Fruit fly (Drosophila melanogaster) whole organism, embryonic: ENCODE data around the gene Ugt36F1.

Experiments
- Atf6 ChIP-seq: fragments of 200-800 bp; sonication (Bioruptor generic); IDR thresholded peaks from 2 replicates; pipeline ENCODE4 v1.3.6; 2022; ENCODE audit warnings: missing biosample characterization, missing genetic modification characterization
- CG10959 ChIP-seq: fragments of 200-800 bp; sonication (Bioruptor generic); IDR thresholded peaks from 2 replicates; pipeline ENCODE4 v1.3.6; 2022; ENCODE audit warnings: missing biosample characterization, missing genetic modification characterization
- CG11504 ChIP-seq: fragments of 200-800 bp; sonication (Bioruptor generic); optimal IDR thresholded peaks from 3 replicates; lab custom pipeline; 2019; ENCODE audit warnings: missing biosample characterization, mild to moderate bottlenecking, missing genetic modification characterization, moderate library complexity
- CG14667 ChIP-seq: fragments of 200-800 bp; sonication (Bioruptor generic); IDR thresholded peaks from 2 replicates; pipeline ENCODE4 v1.3.6; 2022; ENCODE audit warnings: missing biosample characterization, missing genetic modification characterization
- CG15479 ChIP-seq: fragments of 200-800 bp; sonication (Bioruptor generic); optimal IDR thresholded peaks from 3 replicates; lab custom pipeline; 2019; ENCODE audit warnings: missing biosample characterization, mild to moderate bottlenecking, missing genetic modification characterization, moderate library complexity
- CG17361 ChIP-seq: fragments of 200-800 bp; sonication (Bioruptor generic); IDR thresholded peaks from 3 replicates; pipeline ENCODE4 v1.3.6; 2022; ENCODE audit warnings: missing biosample characterization, missing genetic modification characterization
- CG18599 ChIP-seq: fragments of 200-800 bp; sonication (Bioruptor generic); optimal IDR thresholded peaks from 3 replicates; lab custom pipeline; 2017; ENCODE audit warnings: missing biosample characterization, missing genetic modification characterization, mild to moderate bottlenecking, moderate library complexity, missing genetic modification reagents
- CG18619 ChIP-seq: fragments of 200-800 bp; sonication (Bioruptor generic); optimal IDR thresholded peaks from 3 replicates; lab custom pipeline; 2017; ENCODE audit warnings: missing biosample characterization, mild to moderate bottlenecking, missing genetic modification characterization
- CG2202 ChIP-seq: fragments of 200-800 bp; sonication (Bioruptor generic); optimal IDR thresholded peaks from 2 replicates; lab custom pipeline; 2018; ENCODE audit warnings: missing biosample characterization, mild to moderate bottlenecking, missing genetic modification characterization
- CG2712 ChIP-seq: fragments of 200-800 bp; optimal IDR thresholded peaks from 3 replicates; lab custom pipeline; 2019; ENCODE audit warnings: missing biosample characterization, mild to moderate bottlenecking, missing genetic modification characterization, moderate library complexity
- CG31365 ChIP-seq: fragments of 200-800 bp; sonication (Bioruptor generic); optimal IDR thresholded peaks from 2 replicates; lab custom pipeline; 2018; ENCODE audit warnings: missing biosample characterization, mild to moderate bottlenecking, missing genetic modification characterization
- CG31441 ChIP-seq: fragments of 200-800 bp; sonication (Bioruptor generic); IDR thresholded peaks from 2 replicates; pipeline ENCODE4 v1.3.6; 2022; ENCODE audit warnings: missing biosample characterization, missing genetic modification characterization
- CG3163 ChIP-seq: fragments of 200-800 bp; sonication (Bioruptor generic); optimal IDR thresholded peaks from 3 replicates; lab custom pipeline; 2016; ENCODE audit warnings: missing biosample characterization, missing genetic modification characterization
- CG32772 ChIP-seq: fragments of 200-800 bp; sonication (Bioruptor generic); IDR thresholded peaks from 2 replicates; pipeline ENCODE4 v1.3.6; 2022; ENCODE audit warnings: missing biosample characterization, missing genetic modification characterization
- CG33557 ChIP-seq: fragments of 200-800 bp; sonication (Bioruptor generic); optimal IDR thresholded peaks from 2 replicates; lab custom pipeline; 2019; ENCODE audit warnings: missing biosample characterization, mild to moderate bottlenecking, missing genetic modification characterization, moderate library complexity
- CG3847 ChIP-seq: fragments of 200-800 bp; sonication (Bioruptor generic); IDR thresholded peaks from 2 replicates; pipeline ENCODE4 v1.3.6; 2022; ENCODE audit warnings: missing biosample characterization, missing genetic modification characterization
- CG4360 ChIP-seq: fragments of 200-800 bp; sonication (Bioruptor generic); IDR thresholded peaks from 2 replicates; pipeline ENCODE4 v1.3.6; 2022; ENCODE audit warnings: missing biosample characterization, missing genetic modification characterization
- CG8765 ChIP-seq: fragments of 200-800 bp; sonication (Bioruptor generic); IDR thresholded peaks from 2 replicates; pipeline ENCODE4 v1.3.6; 2022; ENCODE audit warnings: missing biosample characterization, missing genetic modification characterization
- CG9876 ChIP-seq: fragments of 200-800 bp; sonication (Bioruptor generic); optimal IDR thresholded peaks from 2 replicates; lab custom pipeline; 2016; ENCODE audit warnings: missing biosample characterization, missing genetic modification characterization
- CrebB ChIP-seq: fragments of 200-800 bp; sonication (Bioruptor generic); optimal IDR thresholded peaks from 3 replicates; lab custom pipeline; 2018; ENCODE audit warnings: missing biosample characterization, mild to moderate bottlenecking, missing genetic modification characterization
- Deaf1 ChIP-seq: fragments of 200-800 bp; optimal IDR thresholded peaks from 3 replicates; lab custom pipeline; 2019; ENCODE audit warnings: missing biosample characterization, mild to moderate bottlenecking, missing genetic modification characterization, moderate library complexity
- Gsc ChIP-seq: fragments of 200-800 bp; sonication (Bioruptor generic); IDR thresholded peaks from 2 replicates; pipeline ENCODE4 v1.3.6; 2022; ENCODE audit warnings: missing biosample characterization, missing genetic modification characterization
- Hmr ChIP-seq: fragments of 200-800 bp; sonication (Bioruptor generic); optimal IDR thresholded peaks from 3 replicates; lab custom pipeline; 2017; ENCODE audit warnings: mild to moderate bottlenecking, missing biosample characterization, missing genetic modification reagents, missing genetic modification characterization
- Hmx ChIP-seq: fragments of 200-800 bp; sonication (Bioruptor generic); optimal IDR thresholded peaks from 2 replicates; lab custom pipeline; 2016; ENCODE audit warnings: missing biosample characterization, missing genetic modification characterization
- Jarid2 ChIP-seq: fragments of 200-800 bp; sonication (Bioruptor generic); optimal IDR thresholded peaks from 3 replicates; lab custom pipeline; 2017; ENCODE audit warnings: mild to moderate bottlenecking, missing biosample characterization, missing genetic modification reagents, missing genetic modification characterization
- Lim3 ChIP-seq: fragments of 200-800 bp; sonication (Bioruptor generic); IDR thresholded peaks from 2 replicates; pipeline ENCODE4 v1.3.6; 2022; ENCODE audit warnings: missing biosample characterization, missing genetic modification characterization
- Med ChIP-seq: fragments of 200-800 bp; sonication (Bioruptor generic); peaks from one replicate; lab custom pipeline; 2016; ENCODE audit warnings: missing biosample characterization, missing genetic modification characterization, mild to moderate bottlenecking, inconsistent platforms, moderate library complexity
- Mes4 ChIP-seq: fragments of 200-800 bp; sonication (Bioruptor generic); optimal IDR thresholded peaks from 2 replicates; lab custom pipeline; 2016; ENCODE audit warnings: missing biosample characterization, missing genetic modification characterization
- Neu2 ChIP-seq: fragments of 200-800 bp; sonication (Bioruptor generic); optimal IDR thresholded peaks from 3 replicates; lab custom pipeline; 2016; ENCODE audit warnings: missing biosample characterization, missing genetic modification characterization, borderline replicate concordance
- Opbp ChIP-seq: fragments of 200-800 bp; sonication (Bioruptor generic); IDR thresholded peaks from 3 replicates; pipeline ENCODE4 v1.3.6; 2022; ENCODE audit warnings: missing biosample characterization, missing genetic modification characterization; ENCODE audit not compliant: partially characterized antibody
- PHDP ChIP-seq: fragments of 200-800 bp; sonication (Bioruptor generic); optimal IDR thresholded peaks from 3 replicates; lab custom pipeline; 2018; ENCODE audit warnings: missing biosample characterization, mild to moderate bottlenecking, missing genetic modification characterization, moderate library complexity
- Taf1 ChIP-seq: fragments of 200-800 bp; sonication (Bioruptor generic); IDR thresholded peaks from 2 replicates; pipeline ENCODE4 v1.3.6; 2022; ENCODE audit warnings: missing biosample characterization, missing genetic modification characterization
- Usf ChIP-seq: fragments of 200-800 bp; sonication (Bioruptor generic); optimal IDR thresholded peaks from 2 replicates; lab custom pipeline; 2017; ENCODE audit warnings: missing genotype, missing biosample characterization, missing genetic modification characterization
- ase ChIP-seq: fragments of 200-800 bp; sonication (Bioruptor generic); IDR thresholded peaks from 3 replicates; pipeline ENCODE4 v1.3.6; 2022; ENCODE audit warnings: missing biosample characterization, missing genetic modification characterization
- br ChIP-seq: fragments of >200 bp; optimal IDR thresholded peaks from 2 replicates; lab custom pipeline; 2017
- chinmo ChIP-seq: fragments of 200-800 bp; sonication (Bioruptor generic); IDR thresholded peaks from 4 replicates; pipeline ENCODE4 v1.3.6; 2022; ENCODE audit warnings: missing biosample characterization, missing genetic modification characterization; ENCODE audit not compliant: partially characterized antibody
- crp ChIP-seq, 2 experiments: fragments of 200-800 bp; sonication (Bioruptor generic); optimal IDR thresholded peaks; 2 replicates in 1 of 2; 3 replicates in 1 of 2; lab custom pipeline; 2017; ENCODE audit warnings: missing biosample characterization in 2 of 2, missing genetic modification characterization in 2 of 2, mild to moderate bottlenecking in 1 of 2, moderate library complexity in 1 of 2
- exex ChIP-seq: fragments of 200-800 bp; sonication (Bioruptor generic); optimal IDR thresholded peaks from 4 replicates; lab custom pipeline; 2018; ENCODE audit warnings: missing biosample characterization, mild to moderate bottlenecking, missing genetic modification characterization, moderate library complexity
- hkb ChIP-seq, 2 experiments: fragments of 200-800 bp in 1 of 2; fragments of >200 bp in 1 of 2; sonication (Bioruptor generic) in 1 of 2; IDR thresholded peaks in 1 of 2; optimal IDR thresholded peaks in 1 of 2; 2 replicates each; pipeline versions ENCODE4 v1.3.6 to Lab custom; 2017 to 2022; ENCODE audit warnings: missing biosample characterization in 1 of 2, missing genetic modification characterization in 1 of 2
- lilli ChIP-seq: fragments of 200-800 bp; sonication (Bioruptor generic); optimal IDR thresholded peaks from 3 replicates; lab custom pipeline; 2016; ENCODE audit warnings: missing biosample characterization, missing genetic modification characterization
- lmd ChIP-seq: fragments of 200-800 bp; sonication (Bioruptor generic); IDR thresholded peaks from 2 replicates; pipeline ENCODE4 v1.3.6; 2022; ENCODE audit warnings: missing biosample characterization, missing genetic modification characterization
- maf-S ChIP-seq: fragments of 200-800 bp; sonication (Bioruptor generic); optimal IDR thresholded peaks from 2 replicates; lab custom pipeline; 2016; ENCODE audit warnings: missing biosample characterization, missing genetic modification characterization
- oc ChIP-seq: fragments of 200-800 bp; sonication (Bioruptor generic); optimal IDR thresholded peaks from 2 replicates; lab custom pipeline; 2018; ENCODE audit warnings: missing biosample characterization, mild to moderate bottlenecking, missing genetic modification characterization, moderate library complexity
- run ChIP-seq: fragments of 200-800 bp; sonication (Bioruptor generic); optimal IDR thresholded peaks from 3 replicates; lab custom pipeline; 2018; ENCODE audit warnings: missing biosample characterization, mild to moderate bottlenecking, missing genetic modification characterization
- scrt ChIP-seq: fragments of 200-800 bp; sonication (Bioruptor generic); optimal IDR thresholded peaks from 2 replicates; lab custom pipeline; 2018; ENCODE audit warnings: missing biosample characterization, mild to moderate bottlenecking, missing genetic modification characterization, moderate library complexity
- sim ChIP-seq: fragments of 200-800 bp; sonication (Bioruptor generic); IDR thresholded peaks from 2 replicates; pipeline ENCODE4 v1.3.6; 2022; ENCODE audit warnings: missing biosample characterization, missing genetic modification characterization
- so ChIP-seq: fragments of 200-800 bp; sonication (Bioruptor generic); IDR thresholded peaks from 3 replicates; pipeline ENCODE4 v1.3.6; 2022; ENCODE audit warnings: missing biosample characterization, missing genetic modification characterization
- tx ChIP-seq: fragments of 200-800 bp; sonication (Bioruptor generic); optimal IDR thresholded peaks from 2 replicates; lab custom pipeline; 2016; ENCODE audit warnings: missing biosample characterization, missing genetic modification characterization

The Ugt36F1 gene

DNA sequence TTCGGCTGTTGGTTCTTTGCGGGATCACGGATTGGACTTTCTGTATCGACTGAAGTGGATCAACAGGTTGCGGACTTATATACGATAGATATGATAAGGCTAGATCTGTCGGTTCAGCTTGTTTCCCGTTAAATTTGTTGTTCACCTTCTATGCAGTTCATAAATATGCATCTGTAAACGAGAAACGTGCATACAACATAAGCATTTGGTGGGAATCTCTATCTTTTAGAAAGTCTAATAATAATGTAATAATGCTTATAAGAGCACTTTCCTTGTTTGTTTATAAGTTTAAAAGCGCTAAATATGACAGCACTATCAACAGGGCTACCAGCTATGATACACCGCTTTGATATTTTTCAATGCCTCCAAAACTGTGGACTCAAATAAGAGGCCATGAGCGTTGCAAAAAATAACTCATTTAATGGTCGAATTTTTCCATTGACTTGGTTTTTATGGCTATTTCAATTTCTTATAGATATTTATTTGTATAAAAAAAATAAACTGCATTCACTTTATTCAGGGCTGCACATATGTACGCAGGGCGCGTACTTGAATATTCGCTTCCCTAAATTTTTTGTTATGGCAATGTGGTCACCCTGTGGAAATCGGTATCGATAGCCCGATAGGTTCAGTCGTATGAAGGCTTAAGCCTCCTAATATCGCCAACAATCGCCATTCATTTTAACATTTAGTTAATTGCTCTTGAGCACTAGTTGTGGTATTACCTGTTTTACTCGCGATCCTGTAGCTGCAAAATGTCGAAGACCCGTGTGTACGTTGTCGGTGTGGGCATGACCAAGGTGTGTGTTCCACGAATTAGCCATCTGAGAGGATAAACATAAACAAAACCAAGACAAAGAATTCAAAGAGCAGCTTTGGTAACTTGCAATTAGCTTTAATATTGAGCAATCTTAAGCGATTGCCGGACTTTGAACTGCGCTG lies 11.7 kb downstream of the Ugt36F1 start, which contains the start of the genes CG17597 and ScpX (continued):
- no peak for TF ChIP-seq CG15479 (GFP tag; lab: Kevin White, UChicago)
- TF ChIP-seq CG2712 (tag; lab: Kevin White, UChicago) = peak; percentile 67
- TF ChIP-seq ase (GFP tag; lab: Robert Waterston, UW) = 0 out of 3 replicates have a peak, but pooled peaks have one; percentile 43
- no peak for TF ChIP-seq CG14667 (GFP tag; lab: Robert Waterston, UW)
- TF ChIP-seq Neu2 (GFP tag; lab: Kevin White, UChicago) = peak; percentile 49
- peak; percentile 78 for TF ChIP-seq lilli (GFP tag; lab: Kevin White, UChicago)
- TF ChIP-seq chinmo (GFP tag; lab: Robert Waterston, UW) = peak; percentile 90; the same call in 3 of the 4 replicates
- peak; percentile 63 for TF ChIP-seq CG18599
- TF ChIP-seq hkb (optimal IDR thresholded peaks at IDR 0.05; lab: Kevin White, UChicago) = no peak
- no peak; the same call in 1 of the 2 replicates for TF ChIP-seq hkb (GFP tag; IDR thresholded peaks at IDR 0.05; lab: Robert Waterston, UW)
- peak; percentile 64 for TF ChIP-seq CG33557 (GFP tag; lab: Kevin White, UChicago)
- no peak for TF ChIP-seq Lim3 (GFP tag; lab: Robert Waterston, UW)
- peak; percentile 55 for TF ChIP-seq CG3847
- TF ChIP-seq Gsc (GFP tag; lab: Robert Waterston, UW) = 0 out of 2 replicates have a peak, but pooled peaks have one; percentile 4
- no peak for TF ChIP-seq CG31365 (tag; lab: Kevin White, UChicago)
- peak; percentile 91 for TF ChIP-seq Opbp (GFP tag; lab: Robert Waterston, UW)
- no peak for TF ChIP-seq Jarid2 (GFP tag; lab: Kevin White, UChicago)
- TF ChIP-seq Deaf1 (tag; lab: Kevin White, UChicago) = no peak
- TF ChIP-seq CG3163 (GFP tag; lab: Kevin White, UChicago) = no peak
- TF ChIP-seq so (GFP tag; lab: Robert Waterston, UW) = peak; percentile 40; the same call in 1 of the 3 replicates
- peak; percentile 39; the same call in 1 of the 2 replicates for TF ChIP-seq CG32772 (GFP tag; lab: Robert Waterston, UW)
- peak; percentile 61 for TF ChIP-seq Hmx
- TF ChIP-seq crp (GFP tag; optimal IDR thresholded peaks at IDR 0.05; lab: Kevin White, UChicago) = no peak
- peak; percentile 75 for TF ChIP-seq CG11504 (tag; lab: Kevin White, UChicago)
- peak; percentile 63 for TF ChIP-seq Hmr (GFP tag; lab: Kevin White, UChicago)
- peak; percentile 60 for TF ChIP-seq CG31441 (GFP tag; lab: Robert Waterston, UW)
- TF ChIP-seq CG18619 (GFP tag; lab: Kevin White, UChicago) = peak; percentile 44
- peak; percentile 24 for TF ChIP-seq Usf (GFP tag; lab: Kevin White, UChicago)
- peak; percentile 54 for TF ChIP-seq PHDP (tag; lab: Kevin White, UChicago)
- peak; percentile 16 for TF ChIP-seq CrebB (tag; lab: Kevin White, UChicago)
- peak; percentile 11 for TF ChIP-seq Mes4 (GFP tag; lab: Kevin White, UChicago)
- TF ChIP-seq sim (GFP tag; lab: Robert Waterston, UW) = no peak
- TF ChIP-seq CG10959 (GFP tag; lab: Robert Waterston, UW) = no peak; the same call in 1 of the 2 replicates
- TF ChIP-seq tx (GFP tag; lab: Kevin White, UChicago) = peak; percentile 32
- peak; percentile 26 for TF ChIP-seq exex (tag; lab: Kevin White, UChicago)
- peak; percentile 60 for TF ChIP-seq maf-S (GFP tag; lab: Kevin White, UChicago)
- peak; percentile 31 for TF ChIP-seq CG2202 (tag; lab: Kevin White, UChicago)
- no peak for TF ChIP-seq run
- no peak for TF ChIP-seq CG4360
- TF ChIP-seq CG17361 (GFP tag; lab: Robert Waterston, UW) = peak; percentile 84
- TF ChIP-seq oc (tag; lab: Kevin White, UChicago) = peak; percentile 59
- no peak for TF ChIP-seq br (lab: Kevin White, UChicago)
- TF ChIP-seq CG9876 (GFP tag; lab: Kevin White, UChicago) = peak; percentile 19
- TF ChIP-seq scrt (GFP tag; lab: Kevin White, UChicago) = peak; percentile 90
- peak; percentile 89 for TF ChIP-seq Med (GFP tag; lab: Kevin White, UChicago)
- TF ChIP-seq Atf6 (GFP tag; lab: Robert Waterston, UW) = no peak
- TF ChIP-seq Taf1 = no peak
- peak; percentile 70 for TF ChIP-seq lmd (GFP tag; lab: Robert Waterston, UW)
- TF ChIP-seq CG8765 = peak; percentile 29; the same call in 1 of the 2 replicates
